Worm (Caenorhabditis elegans): Measurements from ENCODE around the gene zip-9.

DNA sequence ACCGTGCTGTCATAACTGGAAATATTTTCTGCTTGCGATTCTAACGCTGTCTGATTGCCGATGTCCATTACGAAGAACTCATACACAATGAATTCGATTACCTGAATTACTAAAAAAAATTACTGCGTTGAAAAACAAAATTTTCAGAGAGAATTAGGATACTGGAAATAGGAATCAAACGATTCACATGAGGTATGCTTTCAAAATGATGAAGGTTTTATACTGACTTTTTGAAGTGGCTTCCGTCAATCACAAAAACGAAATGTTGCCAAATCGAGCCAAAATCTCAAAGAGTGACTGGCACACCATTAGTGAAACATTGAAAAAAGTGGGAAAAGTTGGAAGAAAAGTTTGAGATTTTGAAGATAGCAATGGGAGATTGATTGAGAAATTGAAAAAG, 33.2 kb upstream of the zip-9 start, which contains the start of gene zzz-1:
- TF ChIP-seq hmg-4 (GFP tag; optimal IDR thresholded peaks at IDR 0.05), result no peak
- TF ChIP-seq hmbx-1 (tag; optimal IDR thresholded peaks at IDR 0.05), result no peak
- TF ChIP-seq ama-1 (optimal IDR thresholded peaks at IDR 0.05), result no peak
- TF ChIP-seq flt-1 (GFP tag; IDR thresholded peaks at IDR 0.05), result no peak
